Fruit fly (Drosophila melanogaster) whole organism, prepupa: ENCODE data around the gene CG42553.

ENCODE experiments used
- Blimp-1 ChIP-seq: fragments of 200-800 bp; sonication (Bioruptor generic); optimal IDR thresholded peaks from 3 replicates; lab custom pipeline; 2017; ENCODE audit warnings: missing biosample characterization, missing genetic modification characterization, mild to moderate bottlenecking, moderate library complexity, missing genetic modification reagents
- CG10631 ChIP-seq: fragments of 200-800 bp; sonication (Bioruptor generic); optimal IDR thresholded peaks from 2 replicates; lab custom pipeline; 2016; ENCODE audit warnings: missing biosample characterization, missing genetic modification characterization
- CG10669 ChIP-seq: fragments of 200-800 bp; sonication (Bioruptor generic); optimal IDR thresholded peaks from 3 replicates; lab custom pipeline; 2018; ENCODE audit warnings: missing biosample characterization, mild to moderate bottlenecking, missing genetic modification characterization, moderate library complexity
- CG11294 ChIP-seq: fragments of 200-800 bp; sonication (Bioruptor generic); IDR thresholded peaks from 2 replicates; pipeline ENCODE4 v1.3.6; 2022; ENCODE audit warnings: missing biosample characterization, missing genetic modification characterization
- CG11762 ChIP-seq: fragments of 200-800 bp; sonication (Bioruptor generic); optimal IDR thresholded peaks from 3 replicates; lab custom pipeline; 2016; ENCODE audit warnings: missing biosample characterization, missing genetic modification characterization; ENCODE audit not compliant: insufficient read depth
- CG11902 ChIP-seq: fragments of 200-800 bp; sonication (Bioruptor generic); optimal IDR thresholded peaks from 3 replicates; lab custom pipeline; 2016; ENCODE audit warnings: missing biosample characterization, missing genetic modification characterization
- CG15336 ChIP-seq: fragments of 200-800 bp; sonication (Bioruptor generic); IDR thresholded peaks from 2 replicates; pipeline ENCODE4 v1.3.6; 2022; ENCODE audit warnings: missing biosample characterization, missing genetic modification characterization
- CG3032 ChIP-seq: fragments of 200-800 bp; optimal IDR thresholded peaks from 2 replicates; lab custom pipeline; 2019; ENCODE audit warnings: missing biosample characterization, mild to moderate bottlenecking, missing genetic modification characterization, moderate library complexity
- CG31627 ChIP-seq: fragments of 200-800 bp; sonication (Bioruptor generic); optimal IDR thresholded peaks from 3 replicates; lab custom pipeline; 2016; ENCODE audit warnings: missing biosample characterization, missing genetic modification characterization
- CG34406 ChIP-seq: fragments of 200-800 bp; sonication (Bioruptor generic); optimal IDR thresholded peaks from 3 replicates; lab custom pipeline; 2016; ENCODE audit warnings: missing biosample characterization, missing genetic modification characterization
- CG3919 ChIP-seq: fragments of 200-800 bp; sonication (Bioruptor generic); optimal IDR thresholded peaks from 3 replicates; lab custom pipeline; 2016; ENCODE audit warnings: missing biosample characterization, missing genetic modification characterization
- CG4318 ChIP-seq: fragments of 200-800 bp; sonication (Bioruptor generic); optimal IDR thresholded peaks from 3 replicates; lab custom pipeline; 2017; ENCODE audit warnings: missing biosample characterization, mild to moderate bottlenecking, missing genetic modification characterization
- CG6163 ChIP-seq: fragments of 200-800 bp; sonication (Bioruptor generic); IDR thresholded peaks from 3 replicates; pipeline ENCODE4 v1.3.6; 2022; ENCODE audit warnings: missing biosample characterization, missing genetic modification characterization
- CG6276 ChIP-seq: fragments of 200-800 bp; sonication (Bioruptor generic); optimal IDR thresholded peaks from 2 replicates; lab custom pipeline; 2017; ENCODE audit warnings: missing biosample characterization, mild to moderate bottlenecking, missing genetic modification characterization
- CG6792 ChIP-seq: fragments of 200-800 bp; sonication (Bioruptor generic); optimal IDR thresholded peaks from 3 replicates; lab custom pipeline; 2016; ENCODE audit warnings: missing biosample characterization, missing genetic modification characterization
- CG6808 ChIP-seq: fragments of 200-800 bp; sonication (Bioruptor generic); optimal IDR thresholded peaks from 3 replicates; lab custom pipeline; 2017; ENCODE audit warnings: missing biosample characterization, missing genetic modification characterization, mild to moderate bottlenecking, moderate library complexity, missing genetic modification reagents
- CG6854 ChIP-seq: fragments of 200-800 bp; sonication (Bioruptor generic); optimal IDR thresholded peaks from 2 replicates; lab custom pipeline; 2017; ENCODE audit warnings: missing biosample characterization, mild to moderate bottlenecking, missing genetic modification characterization
- CG7368 ChIP-seq: fragments of 200-800 bp; sonication (Bioruptor generic); optimal IDR thresholded peaks from 3 replicates; lab custom pipeline; 2016; ENCODE audit warnings: missing biosample characterization, missing genetic modification characterization
- CG8119 ChIP-seq: fragments of 200-800 bp; sonication (Bioruptor generic); IDR thresholded peaks from 3 replicates; pipeline ENCODE4 v1.3.6; 2022; ENCODE audit warnings: missing biosample characterization, missing genetic modification characterization
- CG8319 ChIP-seq: fragments of 200-800 bp; sonication (Bioruptor generic); optimal IDR thresholded peaks from 3 replicates; lab custom pipeline; 2016; ENCODE audit warnings: missing biosample characterization, missing genetic modification characterization
- CG8632 ChIP-seq: fragments of 200-800 bp; sonication (Bioruptor generic); optimal IDR thresholded peaks from 3 replicates; lab custom pipeline; 2016; ENCODE audit warnings: missing biosample characterization, missing genetic modification characterization
- CG9139 ChIP-seq: fragments of 200-800 bp; sonication (Bioruptor generic); optimal IDR thresholded peaks from 3 replicates; lab custom pipeline; 2017; ENCODE audit warnings: missing biosample characterization, mild to moderate bottlenecking, missing genetic modification characterization
- Eip75B ChIP-seq: fragments of 200-800 bp; sonication (Bioruptor generic); optimal IDR thresholded peaks from 3 replicates; lab custom pipeline; 2016; ENCODE audit warnings: missing biosample characterization, missing genetic modification characterization
- Eip78C ChIP-seq: fragments of 200-800 bp; sonication (Bioruptor generic); peaks from one replicate; lab custom pipeline; 2016; ENCODE audit warnings: missing biosample characterization, missing genetic modification characterization
- Eip93F ChIP-seq: fragments of 200-800 bp; sonication (Bioruptor generic); optimal IDR thresholded peaks from 2 replicates; lab custom pipeline; 2016; ENCODE audit warnings: missing biosample characterization, mild to moderate bottlenecking, missing genetic modification characterization
- Ets21C ChIP-seq: fragments of 200-800 bp; sonication (Bioruptor generic); optimal IDR thresholded peaks from 3 replicates; lab custom pipeline; 2016; ENCODE audit warnings: missing biosample characterization, missing genetic modification characterization
- Ets96B ChIP-seq: fragments of 200-800 bp; optimal IDR thresholded peaks from 2 replicates; lab custom pipeline; 2019; ENCODE audit warnings: missing biosample characterization, mild to moderate bottlenecking, missing genetic modification characterization, moderate library complexity
- Gug ChIP-seq: fragments of 200-800 bp; sonication (Bioruptor generic); IDR thresholded peaks from 2 replicates; pipeline ENCODE4 v1.3.6; 2022; ENCODE audit warnings: missing biosample characterization, missing genetic modification characterization
- Hr39 ChIP-seq: fragments of 200-800 bp; sonication (Bioruptor generic); optimal IDR thresholded peaks from 2 replicates; lab custom pipeline; 2016; ENCODE audit warnings: missing biosample characterization, missing genetic modification characterization
- Lpt ChIP-seq: fragments of 200-800 bp; sonication (Bioruptor generic); optimal IDR thresholded peaks from 3 replicates; lab custom pipeline; 2016; ENCODE audit warnings: missing biosample characterization, missing genetic modification characterization
- Met ChIP-seq: fragments of 200-800 bp; sonication (Bioruptor generic); optimal IDR thresholded peaks from 3 replicates; lab custom pipeline; 2016; ENCODE audit warnings: missing biosample characterization, missing genetic modification characterization
- OdsH ChIP-seq: fragments of 200-800 bp; sonication (Bioruptor generic); optimal IDR thresholded peaks from 3 replicates; lab custom pipeline; 2016; ENCODE audit warnings: missing biosample characterization, missing genetic modification characterization
- Sox102F ChIP-seq: fragments of 200-800 bp; sonication (Bioruptor generic); optimal IDR thresholded peaks from 2 replicates; lab custom pipeline; 2016; ENCODE audit warnings: missing biosample characterization, mild to moderate bottlenecking, missing genetic modification characterization
- Sox14 ChIP-seq: fragments of 200-800 bp; sonication (Bioruptor generic); optimal IDR thresholded peaks from 3 replicates; lab custom pipeline; 2016; ENCODE audit warnings: missing biosample characterization, missing genetic modification characterization
- Sox15 ChIP-seq: fragments of 200-800 bp; sonication (Bioruptor generic); optimal IDR thresholded peaks from 3 replicates; lab custom pipeline; 2016; ENCODE audit warnings: missing biosample characterization, missing genetic modification characterization
- achi ChIP-seq: fragments of 200-800 bp; sonication (Bioruptor generic); optimal IDR thresholded peaks from 3 replicates; lab custom pipeline; 2016; ENCODE audit warnings: missing biosample characterization, missing genetic modification characterization
- cyc ChIP-seq: fragments of 200-800 bp; sonication (Bioruptor generic); optimal IDR thresholded peaks from 3 replicates; lab custom pipeline; 2016; ENCODE audit warnings: missing biosample characterization, missing genetic modification characterization
- dac ChIP-seq: fragments of 200-800 bp; sonication (Bioruptor generic); optimal IDR thresholded peaks from 2 replicates; lab custom pipeline; 2017; ENCODE audit warnings: missing biosample characterization, mild to moderate bottlenecking, missing genetic modification characterization
- dsx ChIP-seq: fragments of 200-800 bp; optimal IDR thresholded peaks from 3 replicates; lab custom pipeline; 2019; ENCODE audit warnings: missing biosample characterization, mild to moderate bottlenecking, missing genetic modification characterization, moderate library complexity; ENCODE audit not compliant: poor library complexity, severe bottlenecking
- eg ChIP-seq: fragments of 200-800 bp; sonication (Bioruptor generic); IDR thresholded peaks from 3 replicates; pipeline ENCODE4 v1.3.6; 2022; ENCODE audit warnings: missing biosample characterization, missing genetic modification characterization
- esn ChIP-seq: fragments of 200-800 bp; sonication (Bioruptor generic); optimal IDR thresholded peaks from 2 replicates; lab custom pipeline; 2016; ENCODE audit warnings: missing biosample characterization, mild to moderate bottlenecking, missing genetic modification characterization, moderate library complexity
- fd85E ChIP-seq: fragments of 200-800 bp; sonication (Bioruptor generic); optimal IDR thresholded peaks from 3 replicates; lab custom pipeline; 2016; ENCODE audit warnings: missing biosample characterization, missing genetic modification characterization
- fkh ChIP-seq: fragments of 200-800 bp; sonication (Bioruptor generic); optimal IDR thresholded peaks from 3 replicates; lab custom pipeline; 2017; ENCODE audit warnings: missing biosample characterization, mild to moderate bottlenecking, missing genetic modification characterization, moderate library complexity
- net ChIP-seq: fragments of 200-800 bp; sonication (Bioruptor generic); optimal IDR thresholded peaks from 3 replicates; lab custom pipeline; 2016; ENCODE audit warnings: missing biosample characterization, missing genetic modification characterization
- pdm3 ChIP-seq: fragments of 200-800 bp; sonication (Bioruptor generic); optimal IDR thresholded peaks from 3 replicates; lab custom pipeline; 2016; ENCODE audit warnings: missing biosample characterization, missing genetic modification characterization
- spab ChIP-seq: fragments of 200-800 bp; sonication (Bioruptor generic); optimal IDR thresholded peaks from 2 replicates; lab custom pipeline; 2017; ENCODE audit warnings: missing biosample characterization, mild to moderate bottlenecking, missing genetic modification characterization, missing genetic modification reagents
- svp ChIP-seq: fragments of 200-800 bp; sonication (Bioruptor generic); peaks from one replicate; lab custom pipeline; 2016; ENCODE audit warnings: missing biosample characterization, missing genetic modification characterization
- topi ChIP-seq: fragments of 200-800 bp; sonication (Bioruptor generic); optimal IDR thresholded peaks from 3 replicates; lab custom pipeline; 2016; ENCODE audit warnings: missing biosample characterization, missing genetic modification characterization
- vri ChIP-seq: fragments of 200-800 bp; sonication (Bioruptor generic); optimal IDR thresholded peaks from 3 replicates; lab custom pipeline; 2016; ENCODE audit warnings: missing biosample characterization, mild to moderate bottlenecking, missing genetic modification characterization

Gene CG42553

dm6 chr3L:819297-819886 lies 14.5 kb upstream of the CG42553 start (continued):
- TF ChIP-seq CG3919 (GFP tag; lab: Kevin White, UChicago): peak; percentile 66
- 0 out of 2 replicates have a peak, but pooled peaks have one; percentile 6 for TF ChIP-seq CG11294 (GFP tag; lab: Robert Waterston, UW)
- peak; percentile 7 for TF ChIP-seq CG10669 (GFP tag; lab: Kevin White, UChicago)
- TF ChIP-seq Eip75B (GFP tag; lab: Kevin White, UChicago): peak; percentile 33
- peak; percentile 77 for TF ChIP-seq Met
- no peak for TF ChIP-seq CG3032 (tag; lab: Kevin White, UChicago)
- peak; percentile 73 for TF ChIP-seq CG6163 (GFP tag; lab: Robert Waterston, UW)
- peak; percentile 67 for TF ChIP-seq Ets21C
- peak; percentile 80 for TF ChIP-seq Hr39 (GFP tag; lab: Kevin White, UChicago)
- TF ChIP-seq CG10631 (GFP tag; lab: Kevin White, UChicago): peak; percentile 23
- TF ChIP-seq pdm3: peak; percentile 63
- peak; percentile 69 for TF ChIP-seq CG11902 (GFP tag; lab: Kevin White, UChicago)
- peak; percentile 57 for TF ChIP-seq Sox14 (GFP tag; lab: Kevin White, UChicago)
- peak; percentile 24 for TF ChIP-seq CG8632 (GFP tag; lab: Kevin White, UChicago)
- no peak for TF ChIP-seq dsx
- peak; percentile 26 for TF ChIP-seq net (GFP tag; lab: Kevin White, UChicago)
- TF ChIP-seq topi (GFP tag; lab: Kevin White, UChicago): peak; percentile 79
- TF ChIP-seq Lpt (GFP tag; lab: Kevin White, UChicago): no peak
- peak; percentile 2 for TF ChIP-seq CG6276 (GFP tag; lab: Kevin White, UChicago)
- TF ChIP-seq Sox102F: peak; percentile 71
- peak; percentile 62; the same call in 2 of the 3 replicates for TF ChIP-seq eg

dm6 chr3L:820332-820731 lies 13.6 kb upstream of the CG42553 start:
- TF ChIP-seq Eip78C (GFP tag; lab: Kevin White, UChicago) (peak; percentile 95), CG34406 (GFP tag; lab: Kevin White, UChicago) (peak; percentile 84), Eip75B (GFP tag; lab: Kevin White, UChicago) (peak; percentile 73), Blimp-1 (GFP tag; lab: Kevin White, UChicago) (peak; percentile 54), dac (GFP tag; lab: Kevin White, UChicago) (peak; percentile 61), Gug (GFP tag; lab: Robert Waterston, UW) (peak; percentile 82), fd85E (GFP tag; lab: Kevin White, UChicago) (no peak), Sox15 (GFP tag; lab: Kevin White, UChicago) (peak; percentile 66), CG6276 (GFP tag; lab: Kevin White, UChicago) (peak; percentile 76), CG11762 (GFP tag; lab: Kevin White, UChicago) (peak; percentile 63), CG15336 (GFP tag; lab: Robert Waterston, UW) (peak; percentile 88), OdsH (GFP tag; lab: Kevin White, UChicago) (peak; percentile 88), Ets96B (tag; lab: Kevin White, UChicago) (peak; percentile 82), achi (peak; percentile 88), CG3032 (tag; lab: Kevin White, UChicago) (peak; percentile 83), svp (peak; percentile 94), spab (peak; percentile 75), CG31627 (GFP tag; lab: Kevin White, UChicago) (peak; percentile 73), Eip93F (GFP tag; lab: Kevin White, UChicago) (peak; percentile 67), CG8119 (peak; percentile 88), esn (GFP tag; lab: Kevin White, UChicago) (peak; percentile 87), Ets21C (peak; percentile 63), CG6808 (peak; percentile 80), CG4318 (GFP tag; lab: Kevin White, UChicago) (peak; percentile 76), Hr39 (GFP tag; lab: Kevin White, UChicago) (peak; percentile 78), CG9139 (GFP tag; lab: Kevin White, UChicago) (peak; percentile 81), CG8319 (GFP tag; lab: Kevin White, UChicago) (peak; percentile 50), Lpt (GFP tag; lab: Kevin White, UChicago) (peak; percentile 76), cyc (peak; percentile 68), fkh (GFP tag; lab: Kevin White, UChicago) (no peak), topi (GFP tag; lab: Kevin White, UChicago) (peak; percentile 82), CG6854 (peak; percentile 70), vri (GFP tag; lab: Kevin White, UChicago) (peak; percentile 60), Met (peak; percentile 82), CG6792 (GFP tag; lab: Kevin White, UChicago) (peak; percentile 85), CG10631 (GFP tag; lab: Kevin White, UChicago) (peak; percentile 84), CG7368 (GFP tag; lab: Kevin White, UChicago) (peak; percentile 68)
